Fruit fly (Drosophila melanogaster) whole organism, pupa: ENCODE data around the gene RanGAP.

Experiments used
- CG10348 ChIP-seq: fragments of 200-800 bp; sonication (Bioruptor generic); IDR thresholded peaks from 2 replicates; pipeline ENCODE4 v1.3.6; 2022; ENCODE audit warnings: missing biosample characterization, missing genetic modification characterization
- CG12605 ChIP-seq: fragments of 200-800 bp; sonication (Bioruptor generic); IDR thresholded peaks from 2 replicates; pipeline ENCODE4 v1.3.6; 2022; ENCODE audit warnings: missing biosample characterization, missing genetic modification characterization
- CG13204 ChIP-seq: fragments of 200-800 bp; sonication (Bioruptor generic); optimal IDR thresholded peaks from 2 replicates; lab custom pipeline; 2018; ENCODE audit warnings: missing biosample characterization, mild to moderate bottlenecking, missing genetic modification characterization, moderate library complexity
- CG14655 ChIP-seq: fragments of 200-800 bp; sonication (Bioruptor generic); optimal IDR thresholded peaks from 3 replicates; lab custom pipeline; 2017; ENCODE audit warnings: mild to moderate bottlenecking, missing biosample characterization, missing genetic modification reagents, missing genetic modification characterization
- CG15710 ChIP-seq: fragments of 200-800 bp; sonication (Bioruptor generic); optimal IDR thresholded peaks from 2 replicates; lab custom pipeline; 2018; ENCODE audit warnings: missing biosample characterization, mild to moderate bottlenecking, missing genetic modification characterization, moderate library complexity
- CG17806 ChIP-seq: fragments of 200-800 bp; sonication (Bioruptor generic); optimal IDR thresholded peaks from 2 replicates; lab custom pipeline; 2018; ENCODE audit warnings: missing biosample characterization, mild to moderate bottlenecking, missing genetic modification characterization, moderate library complexity
- CG32121 ChIP-seq: fragments of 200-800 bp; sonication (Bioruptor generic); IDR thresholded peaks from 2 replicates; pipeline ENCODE4 v1.3.6; 2022; ENCODE audit warnings: missing biosample characterization, missing genetic modification characterization
- CG34367 ChIP-seq: fragments of 200-800 bp; sonication (Bioruptor generic); optimal IDR thresholded peaks from 2 replicates; lab custom pipeline; 2018; ENCODE audit warnings: missing biosample characterization, mild to moderate bottlenecking, missing genetic modification characterization
- CG4496 ChIP-seq: fragments of 200-800 bp; sonication (Bioruptor generic); IDR thresholded peaks from 3 replicates; pipeline ENCODE4 v1.3.6; 2022; ENCODE audit warnings: missing biosample characterization, missing genetic modification characterization
- CG8159 ChIP-seq: fragments of 200-800 bp; sonication (Bioruptor generic); optimal IDR thresholded peaks from 3 replicates; lab custom pipeline; 2018; ENCODE audit warnings: missing biosample characterization, mild to moderate bottlenecking, missing genetic modification characterization, moderate library complexity
- CG8301 ChIP-seq: fragments of 200-800 bp; sonication (Bioruptor generic); optimal IDR thresholded peaks from 2 replicates; lab custom pipeline; 2018; ENCODE audit warnings: missing biosample characterization, mild to moderate bottlenecking, missing genetic modification characterization
- CG9948 ChIP-seq: fragments of 200-800 bp; sonication (Bioruptor generic); optimal IDR thresholded peaks from 2 replicates; lab custom pipeline; 2018; ENCODE audit warnings: missing biosample characterization, mild to moderate bottlenecking, missing genetic modification characterization, moderate library complexity
- D1 ChIP-seq: fragments of 200-800 bp; sonication (Bioruptor generic); optimal IDR thresholded peaks from 2 replicates; lab custom pipeline; 2018; ENCODE audit warnings: missing biosample characterization, mild to moderate bottlenecking, missing genetic modification characterization, moderate library complexity
- EcR ChIP-seq: fragments of 200-800 bp; sonication (Bioruptor generic); optimal IDR thresholded peaks from 3 replicates; lab custom pipeline; 2019; ENCODE audit warnings: missing biosample characterization, missing genetic modification characterization, mild to moderate bottlenecking, moderate library complexity, missing genetic modification reagents
- Ets98B ChIP-seq: fragments of 200-800 bp; sonication (Bioruptor generic); IDR thresholded peaks from 2 replicates; pipeline ENCODE4 v1.3.6; 2022; ENCODE audit warnings: missing biosample characterization, missing genetic modification characterization
- Pif1A ChIP-seq: fragments of 200-800 bp; sonication (Bioruptor generic); optimal IDR thresholded peaks from 3 replicates; lab custom pipeline; 2016; ENCODE audit warnings: missing biosample characterization, missing genetic modification characterization
- Pif1B ChIP-seq: fragments of 200-800 bp; sonication (Bioruptor generic); optimal IDR thresholded peaks from 3 replicates; lab custom pipeline; 2016; ENCODE audit warnings: missing biosample characterization, missing genetic modification characterization
- Snoo ChIP-seq: fragments of 200-800 bp; sonication (Bioruptor generic); optimal IDR thresholded peaks from 3 replicates; lab custom pipeline; 2017; ENCODE audit warnings: missing biosample characterization, mild to moderate bottlenecking, missing genetic modification characterization, inconsistent platforms
- fd96Ca ChIP-seq: fragments of 200-800 bp; sonication (Bioruptor generic); IDR thresholded peaks from 3 replicates; pipeline ENCODE4 v1.3.6; 2022; ENCODE audit warnings: missing biosample characterization, missing genetic modification characterization
- gl ChIP-seq: fragments of 200-800 bp; sonication (Bioruptor generic); optimal IDR thresholded peaks from 2 replicates; lab custom pipeline; 2018; ENCODE audit warnings: missing biosample characterization, mild to moderate bottlenecking, missing genetic modification characterization
- rn ChIP-seq: fragments of 200-800 bp; sonication (Bioruptor generic); IDR thresholded peaks from 2 replicates; pipeline ENCODE4 v1.3.6; 2022; ENCODE audit warnings: missing biosample characterization, missing genetic modification characterization

Gene RanGAP

dm6 chr2L:19463824-19464317 lies 22.1 kb downstream of the RanGAP start, which contains the start of gene tj:
TSS of gene tj (plus strand) at chr2L:19464267.
- TF ChIP-seq CG4496 (GFP tag; lab: Robert Waterston, UW) (peak; percentile 53; the same call in 1 of the 3 replicates), CG8301 (tag; lab: Kevin White, UChicago) (no peak)

- TF ChIP-seq CG14655, result no peak
- TF ChIP-seq CG32121, result no peak
- TF ChIP-seq CG15710 (tag; lab: Kevin White, UChicago), result no peak
- TF ChIP-seq CG12605, result no peak
- TF ChIP-seq CG10348 (GFP tag; lab: Robert Waterston, UW), result no peak
Observed at dm6 chr2L:19469090-19469489, 27.3 kb downstream of the RanGAP start.

dm6 chr2L:19469751-19470150 lies 28.0 kb downstream of the RanGAP start:
- TF ChIP-seq CG8159 (tag; lab: Kevin White, UChicago), result peak; percentile 41
- TF ChIP-seq CG15710 (tag; lab: Kevin White, UChicago), result no peak
- TF ChIP-seq Pif1B (GFP tag; lab: Kevin White, UChicago), result no peak

- TF ChIP-seq CG34367 (tag; lab: Kevin White, UChicago), result no peak
- TF ChIP-seq EcR, result no peak
- TF ChIP-seq gl, result no peak
- TF ChIP-seq D1, result no peak
- no peak for TF ChIP-seq CG10348 (GFP tag; lab: Robert Waterston, UW)
- TF ChIP-seq CG15710 (tag; lab: Kevin White, UChicago), result no peak
- TF ChIP-seq rn (GFP tag; lab: Robert Waterston, UW), result no peak
- TF ChIP-seq CG14655, result no peak
- TF ChIP-seq CG13204 (GFP tag; lab: Kevin White, UChicago), result no peak
- TF ChIP-seq CG4496 (GFP tag; lab: Robert Waterston, UW), result no peak
- no peak for TF ChIP-seq CG8159 (tag; lab: Kevin White, UChicago)
- no peak for TF ChIP-seq CG8301 (tag; lab: Kevin White, UChicago)
- TF ChIP-seq Pif1B (GFP tag; lab: Kevin White, UChicago), result no peak
- no peak for TF ChIP-seq CG9948 (tag; lab: Kevin White, UChicago)
- no peak for TF ChIP-seq Pif1A
- TF ChIP-seq Snoo (tag; lab: Kevin White, UChicago), result no peak
- no peak for TF ChIP-seq CG12605
- TF ChIP-seq Ets98B (GFP tag; lab: Robert Waterston, UW), result no peak
- no peak for TF ChIP-seq CG17806
- TF ChIP-seq fd96Ca (GFP tag; lab: Robert Waterston, UW), result no peak
Observed at dm6 chr2L:19472256-19472655, 30.5 kb downstream of the RanGAP start.

- TF ChIP-seq CG8159 (tag; lab: Kevin White, UChicago), result no peak
- no peak for TF ChIP-seq CG12605
- TF ChIP-seq CG32121, result no peak
- no peak for TF ChIP-seq gl
- no peak for TF ChIP-seq CG13204 (GFP tag; lab: Kevin White, UChicago)
- TF ChIP-seq rn (GFP tag; lab: Robert Waterston, UW), result no peak
- TF ChIP-seq CG9948 (tag; lab: Kevin White, UChicago), result no peak
Observed at dm6 chr2L:19473397-19474009, 31.7 kb downstream of the RanGAP start.

dm6 chr2L:19479249-19479984 lies 37.7 kb downstream of the RanGAP start:
- no peak for TF ChIP-seq CG15710 (tag; lab: Kevin White, UChicago)
- TF ChIP-seq gl, result no peak
- no peak for TF ChIP-seq rn (GFP tag; lab: Robert Waterston, UW)
- no peak for TF ChIP-seq EcR
- no peak for TF ChIP-seq CG32121
- no peak for TF ChIP-seq CG17806
- no peak for TF ChIP-seq CG14655
- no peak for TF ChIP-seq CG9948 (tag; lab: Kevin White, UChicago)
- TF ChIP-seq CG10348 (GFP tag; lab: Robert Waterston, UW), result no peak
- TF ChIP-seq Snoo (tag; lab: Kevin White, UChicago), result no peak
- TF ChIP-seq CG12605, result no peak
- TF ChIP-seq CG13204 (GFP tag; lab: Kevin White, UChicago), result no peak
- TF ChIP-seq CG4496 (GFP tag; lab: Robert Waterston, UW), result no peak
- no peak for TF ChIP-seq Pif1A
- no peak for TF ChIP-seq CG34367 (tag; lab: Kevin White, UChicago)
- TF ChIP-seq CG8301 (tag; lab: Kevin White, UChicago), result no peak
- TF ChIP-seq, all 21 proteins: peak for 0
